Fruit fly (Drosophila melanogaster) whole organism, embryonic: ENCODE results near the gene CG13021.

Source experiments
- Ada2b ChIP-seq: fragments of 200-800 bp; sonication (Bioruptor generic); IDR thresholded peaks from 2 replicates; pipeline ENCODE4 v1.3.6; 2022; ENCODE audit warnings: missing biosample characterization, missing genetic modification characterization
- Awh ChIP-seq: fragments of 200-800 bp; sonication (Bioruptor generic); IDR thresholded peaks from 2 replicates; pipeline ENCODE4, ENCODE4 v1.3.6; 2022; ENCODE audit warnings: missing biosample characterization, missing genetic modification characterization
- CG12769 ChIP-seq: fragments of 200-800 bp; sonication (Bioruptor generic); optimal IDR thresholded peaks from 2 replicates; lab custom pipeline; 2019; ENCODE audit warnings: missing biosample characterization, mild to moderate bottlenecking, missing genetic modification characterization, moderate library complexity
- CG13424 ChIP-seq: fragments of 200-800 bp; sonication (Bioruptor generic); optimal IDR thresholded peaks from 2 replicates; lab custom pipeline; 2019; ENCODE audit warnings: missing biosample characterization, mild to moderate bottlenecking, missing genetic modification characterization, moderate library complexity
- CG14441 ChIP-seq: fragments of 200-800 bp; sonication (Bioruptor generic); IDR thresholded peaks from 2 replicates; pipeline ENCODE4 v1.3.6; 2022; ENCODE audit warnings: missing biosample characterization, missing genetic modification characterization
- CG14667 ChIP-seq: fragments of 200-800 bp; sonication (Bioruptor generic); IDR thresholded peaks from 2 replicates; pipeline ENCODE4 v1.3.6; 2022; ENCODE audit warnings: missing biosample characterization, missing genetic modification characterization
- CG1603 ChIP-seq: fragments of 200-800 bp; sonication (Bioruptor generic); optimal IDR thresholded peaks from 2 replicates; lab custom pipeline; 2019; ENCODE audit warnings: missing biosample characterization, mild to moderate bottlenecking, missing genetic modification characterization, moderate library complexity
- CG17328 ChIP-seq: fragments of 200-800 bp; sonication (Bioruptor generic); IDR thresholded peaks from 2 replicates; pipeline ENCODE4 v1.3.6; 2022; ENCODE audit warnings: missing biosample characterization, missing genetic modification characterization
- CG2120 ChIP-seq: fragments of 200-800 bp; sonication (Bioruptor generic); optimal IDR thresholded peaks from 3 replicates; lab custom pipeline; 2016; ENCODE audit warnings: missing biosample characterization, missing genetic modification characterization
- CG32772 ChIP-seq: fragments of 200-800 bp; sonication (Bioruptor generic); IDR thresholded peaks from 2 replicates; pipeline ENCODE4 v1.3.6; 2022; ENCODE audit warnings: missing biosample characterization, missing genetic modification characterization
- CG3407 ChIP-seq: fragments of 200-800 bp; sonication (Bioruptor generic); optimal IDR thresholded peaks from 2 replicates; lab custom pipeline; 2018; ENCODE audit warnings: missing biosample characterization, mild to moderate bottlenecking, missing genetic modification characterization
- CG3995 ChIP-seq: fragments of 200-800 bp; sonication (Bioruptor generic); optimal IDR thresholded peaks from 3 replicates; lab custom pipeline; 2016; ENCODE audit warnings: missing biosample characterization, missing genetic modification characterization
- CG4404 ChIP-seq: fragments of 200-800 bp; sonication (Bioruptor generic); IDR thresholded peaks from 2 replicates; pipeline ENCODE4 v1.3.6; 2022; ENCODE audit warnings: missing biosample characterization, missing genetic modification characterization
- CG7372 ChIP-seq: fragments of 200-800 bp; sonication (Bioruptor generic); IDR thresholded peaks from 2 replicates; pipeline ENCODE4 v1.3.6; 2022; ENCODE audit warnings: missing biosample characterization, missing genetic modification characterization
- CG8765 ChIP-seq: fragments of 200-800 bp; sonication (Bioruptor generic); IDR thresholded peaks from 2 replicates; pipeline ENCODE4 v1.3.6; 2022; ENCODE audit warnings: missing biosample characterization, missing genetic modification characterization
- CG9215 ChIP-seq: fragments of 200-800 bp; sonication (Bioruptor generic); IDR thresholded peaks from 2 replicates; pipeline ENCODE4 v1.3.6; 2022; ENCODE audit warnings: missing biosample characterization, missing genetic modification characterization
- CG9876 ChIP-seq: fragments of 200-800 bp; sonication (Bioruptor generic); optimal IDR thresholded peaks from 2 replicates; lab custom pipeline; 2016; ENCODE audit warnings: missing biosample characterization, missing genetic modification characterization
- D19A ChIP-seq: fragments of 200-800 bp; optimal IDR thresholded peaks from 3 replicates; lab custom pipeline; 2019; ENCODE audit warnings: missing biosample characterization, mild to moderate bottlenecking, missing genetic modification characterization, moderate library complexity
- Deaf1 ChIP-seq: fragments of 200-800 bp; optimal IDR thresholded peaks from 3 replicates; lab custom pipeline; 2019; ENCODE audit warnings: missing biosample characterization, mild to moderate bottlenecking, missing genetic modification characterization, moderate library complexity
- Dfd ChIP-seq, 2 experiments: fragments of >200 bp; optimal IDR thresholded peaks; 2 replicates each; lab custom pipeline; 2017; ENCODE audit warnings: missing biosample characterization in 2 of 2, missing genetic modification characterization in 2 of 2
- MTF-1 ChIP-seq: fragments of 200-800 bp; sonication (Bioruptor generic); optimal IDR thresholded peaks from 2 replicates; lab custom pipeline; 2018; ENCODE audit warnings: missing biosample characterization, mild to moderate bottlenecking, missing genetic modification characterization, borderline replicate concordance
- NC2α ChIP-seq: fragments of 200-800 bp; sonication (Bioruptor generic); optimal IDR thresholded peaks from 2 replicates; lab custom pipeline; 2016; ENCODE audit warnings: missing biosample characterization, missing genetic modification characterization
- Neu2 ChIP-seq: fragments of 200-800 bp; sonication (Bioruptor generic); optimal IDR thresholded peaks from 3 replicates; lab custom pipeline; 2016; ENCODE audit warnings: missing biosample characterization, missing genetic modification characterization, borderline replicate concordance
- Nf-YA ChIP-seq: fragments of 200-800 bp; sonication (Bioruptor generic); IDR thresholded peaks from 2 replicates; pipeline ENCODE4 v1.3.6; 2022; ENCODE audit warnings: missing biosample characterization, missing genetic modification characterization
- Pdp1 ChIP-seq, 2 experiments: fragments of 200-800 bp; sonication (Bioruptor generic); optimal IDR thresholded peaks; 3 replicates each; lab custom pipeline; 2016; ENCODE audit warnings: missing biosample characterization in 2 of 2, missing genetic modification characterization in 2 of 2, mild to moderate bottlenecking in 1 of 2, moderate library complexity in 1 of 2
- ap ChIP-seq: fragments of 200-800 bp; sonication (Bioruptor generic); IDR thresholded peaks from 2 replicates; pipeline ENCODE4 v1.3.6; 2022; ENCODE audit warnings: missing biosample characterization, missing genetic modification characterization
- ase ChIP-seq: fragments of 200-800 bp; sonication (Bioruptor generic); IDR thresholded peaks from 3 replicates; pipeline ENCODE4 v1.3.6; 2022; ENCODE audit warnings: missing biosample characterization, missing genetic modification characterization
- bcd ChIP-seq: fragments of 200-800 bp; sonication (Bioruptor generic); optimal IDR thresholded peaks from 2 replicates; lab custom pipeline; 2017; ENCODE audit warnings: missing biosample characterization, mild to moderate bottlenecking, missing genetic modification characterization
- bsh ChIP-seq, 2 experiments: fragments of 200-800 bp; sonication (Bioruptor generic); optimal IDR thresholded peaks; 2 replicates each; lab custom pipeline; 2017 to 2018; ENCODE audit warnings: mild to moderate bottlenecking in 2 of 2, missing biosample characterization in 2 of 2, missing genetic modification characterization in 2 of 2, moderate library complexity in 1 of 2
- btn ChIP-seq: fragments of 200-800 bp; sonication (Bioruptor generic); optimal IDR thresholded peaks from 2 replicates; lab custom pipeline; 2016; ENCODE audit warnings: missing biosample characterization, missing genetic modification characterization
- cas ChIP-seq: fragments of 200-800 bp; sonication (Bioruptor generic); IDR thresholded peaks from 2 replicates; pipeline ENCODE4 v1.3.6; 2022; ENCODE audit warnings: missing biosample characterization, missing genetic modification characterization
- da ChIP-seq: fragments of 200-800 bp; sonication (Bioruptor generic); optimal IDR thresholded peaks from 2 replicates; lab custom pipeline; 2016; ENCODE audit warnings: missing biosample characterization, missing genetic modification characterization
- disco-r ChIP-seq: fragments of 200-800 bp; sonication (Bioruptor generic); optimal IDR thresholded peaks from 2 replicates; lab custom pipeline; 2016; ENCODE audit warnings: missing biosample characterization, missing genetic modification characterization
- dmrt11E ChIP-seq: fragments of 200-800 bp; sonication (Bioruptor generic); optimal IDR thresholded peaks from 3 replicates; lab custom pipeline; 2018; ENCODE audit warnings: missing biosample characterization, mild to moderate bottlenecking, missing genetic modification characterization, moderate library complexity
- ftz-f1 ChIP-seq: fragments of 200-800 bp; sonication (Bioruptor generic); optimal IDR thresholded peaks from 2 replicates; lab custom pipeline; 2016; ENCODE audit warnings: missing biosample characterization, missing genetic modification characterization
- gce ChIP-seq: fragments of 200-800 bp; sonication (Bioruptor generic); IDR thresholded peaks from 3 replicates; pipeline ENCODE4 v1.3.6; 2022; ENCODE audit warnings: missing biosample characterization, missing genetic modification characterization
- gem ChIP-seq: fragments of 200-800 bp; sonication (Bioruptor generic); optimal IDR thresholded peaks from 2 replicates; lab custom pipeline; 2019; ENCODE audit warnings: missing biosample characterization, mild to moderate bottlenecking, missing genetic modification characterization, moderate library complexity
- gsb-n ChIP-seq: fragments of 200-800 bp; sonication (Bioruptor generic); optimal IDR thresholded peaks from 3 replicates; lab custom pipeline; 2018; ENCODE audit warnings: missing biosample characterization, mild to moderate bottlenecking, missing genetic modification characterization
- gt ChIP-seq: fragments of 200-800 bp; sonication (Bioruptor generic); IDR thresholded peaks from 2 replicates; pipeline ENCODE4 v1.3.6; 2022; ENCODE audit warnings: missing biosample characterization, missing genetic modification characterization
- hb ChIP-seq: fragments of 200-800 bp; sonication (Bioruptor generic); IDR thresholded peaks from 3 replicates; pipeline ENCODE4 v1.3.6; 2022; ENCODE audit warnings: missing biosample characterization, missing genetic modification characterization; ENCODE audit not compliant: partially characterized antibody
- jigr1 ChIP-seq: fragments of 200-800 bp; sonication (Bioruptor generic); IDR thresholded peaks from 3 replicates; pipeline ENCODE4 v1.3.6; 2022; ENCODE audit warnings: missing biosample characterization, missing genetic modification characterization
- lmd ChIP-seq: fragments of 200-800 bp; sonication (Bioruptor generic); IDR thresholded peaks from 2 replicates; pipeline ENCODE4 v1.3.6; 2022; ENCODE audit warnings: missing biosample characterization, missing genetic modification characterization
- maf-S ChIP-seq: fragments of 200-800 bp; sonication (Bioruptor generic); optimal IDR thresholded peaks from 2 replicates; lab custom pipeline; 2016; ENCODE audit warnings: missing biosample characterization, missing genetic modification characterization
- nerfin-1 ChIP-seq: fragments of 200-800 bp; sonication (Bioruptor generic); optimal IDR thresholded peaks from 3 replicates; lab custom pipeline; 2019; ENCODE audit warnings: missing biosample characterization, mild to moderate bottlenecking, missing genetic modification characterization, moderate library complexity
- nmo ChIP-seq: fragments of 200-800 bp; sonication (Bioruptor generic); optimal IDR thresholded peaks from 2 replicates; lab custom pipeline; 2018; ENCODE audit warnings: missing biosample characterization, mild to moderate bottlenecking, missing genetic modification characterization, moderate library complexity
- pfk ChIP-seq: fragments of 200-800 bp; sonication (Bioruptor generic); optimal IDR thresholded peaks from 2 replicates; lab custom pipeline; 2018; ENCODE audit warnings: missing biosample characterization, mild to moderate bottlenecking, missing genetic modification characterization, moderate library complexity
- ranshi ChIP-seq: fragments of 200-800 bp; sonication (Bioruptor generic); IDR thresholded peaks from 2 replicates; pipeline ENCODE4 v1.3.6; 2022; ENCODE audit warnings: missing biosample characterization, missing genetic modification characterization
- slbo ChIP-seq: fragments of 200-800 bp; sonication (Bioruptor generic); IDR thresholded peaks from 2 replicates; pipeline ENCODE4 v1.3.6; 2022; ENCODE audit warnings: missing biosample characterization, missing genetic modification characterization
- slou ChIP-seq: fragments of 200-800 bp; sonication (Bioruptor generic); optimal IDR thresholded peaks from 3 replicates; lab custom pipeline; 2016; ENCODE audit warnings: missing biosample characterization, missing genetic modification characterization
- slp2 ChIP-seq: fragments of 200-800 bp; sonication (Bioruptor generic); optimal IDR thresholded peaks from 2 replicates; lab custom pipeline; 2016; ENCODE audit warnings: missing biosample characterization, missing genetic modification characterization
- tx ChIP-seq: fragments of 200-800 bp; sonication (Bioruptor generic); optimal IDR thresholded peaks from 2 replicates; lab custom pipeline; 2016; ENCODE audit warnings: missing biosample characterization, missing genetic modification characterization
- zfh2 ChIP-seq: fragments of 200-800 bp; sonication (Bioruptor generic); optimal IDR thresholded peaks from 2 replicates; lab custom pipeline; 2016; ENCODE audit warnings: missing biosample characterization, missing genetic modification characterization

Gene CG13021

dm6 chrX:3538775-3539174 lies 24.7 kb downstream of the CG13021 start (continued):
- TF ChIP-seq hb (GFP tag; lab: Robert Waterston, UW) (no peak), maf-S (GFP tag; lab: Kevin White, UChicago) (peak; percentile 51), bsh (GFP tag; optimal IDR thresholded peaks at IDR 0.05; lab: Kevin White, UChicago) (peak in 1 of 2 experiments; percentile 13), da (GFP tag; lab: Kevin White, UChicago) (no peak), slp2 (GFP tag; lab: Kevin White, UChicago) (peak; percentile 55), ftz-f1 (no peak), CG2120 (GFP tag; lab: Kevin White, UChicago) (peak; percentile 62), btn (GFP tag; lab: Kevin White, UChicago) (no peak), CG3407 (no peak), ap (GFP tag; lab: Robert Waterston, UW) (no peak), CG17328 (peak; percentile 41), MTF-1 (GFP tag; lab: Kevin White, UChicago) (no peak), disco-r (GFP tag; lab: Kevin White, UChicago) (no peak), nerfin-1 (tag; lab: Kevin White, UChicago) (no peak), bcd (no peak), gt (no peak), CG3995 (no peak), Awh (GFP tag; lab: Robert Waterston, UW) (no peak), CG7372 (GFP tag; lab: Robert Waterston, UW) (no peak), CG14441 (GFP tag; lab: Robert Waterston, UW) (peak; percentile 35; the same call in 1 of the 2 replicates), CG13424 (no peak), D19A (tag; lab: Kevin White, UChicago) (no peak), Pdp1 (GFP tag; optimal IDR thresholded peaks at IDR 0.05; lab: Kevin White, UChicago) (peak; percentile 18 to 43), CG32772 (0 out of 2 replicates have a peak, but pooled peaks have one; percentile 7), CG4404 (GFP tag; lab: Robert Waterston, UW) (no peak), CG9215 (GFP tag; lab: Robert Waterston, UW) (peak; percentile 17; the same call in 1 of the 2 replicates), Neu2 (GFP tag; lab: Kevin White, UChicago) (no peak), tx (GFP tag; lab: Kevin White, UChicago) (peak; percentile 23), nmo (GFP tag; lab: Kevin White, UChicago) (peak; percentile 28), CG14667 (GFP tag; lab: Robert Waterston, UW) (no peak), slbo (GFP tag; lab: Robert Waterston, UW) (peak; percentile 61), lmd (GFP tag; lab: Robert Waterston, UW) (peak; percentile 59), ase (GFP tag; lab: Robert Waterston, UW) (0 out of 3 replicates have a peak, but pooled peaks have one; percentile 26), ranshi (GFP tag; lab: Robert Waterston, UW) (no peak), Ada2b (GFP tag; lab: Robert Waterston, UW) (no peak), CG9876 (GFP tag; lab: Kevin White, UChicago) (no peak), pfk (GFP tag; lab: Kevin White, UChicago) (no peak), CG1603 (tag; lab: Kevin White, UChicago) (no peak), zfh2 (GFP tag; lab: Kevin White, UChicago) (peak; percentile 8), slou (peak; percentile 10), Nf-YA (GFP tag; lab: Robert Waterston, UW) (no peak), cas (GFP tag; lab: Robert Waterston, UW) (no peak), gem (tag; lab: Kevin White, UChicago) (peak; percentile 42), NC2α (no peak), Dfd (GFP tag; optimal IDR thresholded peaks at IDR 0.05; lab: Kevin White, UChicago) (no peak), Deaf1 (tag; lab: Kevin White, UChicago) (no peak), gsb-n (no peak), jigr1 (GFP tag; lab: Robert Waterston, UW) (no peak), CG8765 (GFP tag; lab: Robert Waterston, UW) (no peak), gce (GFP tag; lab: Robert Waterston, UW) (no peak), dmrt11E (tag; lab: Kevin White, UChicago) (no peak), CG12769 (tag; lab: Kevin White, UChicago) (no peak)
